Worm (Caenorhabditis elegans) whole organism, L3 larva: Measurements from ENCODE around the gene raga-1.

Experiments
- R02D3.7 ChIP-seq: fragments of 150-350 bp; optimal IDR thresholded peaks from 2 replicates; lab custom pipeline; 2014; ENCODE audit warnings: missing biosample characterization, missing genetic modification characterization
- aly-2 ChIP-seq: fragments of 150-350 bp; optimal IDR thresholded peaks from 2 replicates; lab custom pipeline; 2014; ENCODE audit warnings: missing biosample characterization, missing genetic modification characterization
- ceh-16 ChIP-seq: sonication (generic microtip); optimal IDR thresholded peaks from 2 replicates; lab custom pipeline; 2017; ENCODE audit warnings: missing biosample characterization, missing genetic modification characterization
- ceh-28 ChIP-seq: fragments of 150-350 bp; optimal IDR thresholded peaks from 2 replicates; lab custom pipeline; 2014; ENCODE audit warnings: missing biosample characterization, missing genetic modification reagents, missing genetic modification characterization
- ceh-82 ChIP-seq: fragments of 150-350 bp; optimal IDR thresholded peaks from 2 replicates; lab custom pipeline; 2014; ENCODE audit warnings: missing biosample characterization, missing genetic modification characterization
- ceh-9 ChIP-seq: sonication (generic microtip); optimal IDR thresholded peaks from 2 replicates; lab custom pipeline; 2018; ENCODE audit warnings: missing biosample characterization, missing genetic modification characterization
- egl-5 ChIP-seq: fragments of 150-350 bp; optimal IDR thresholded peaks from 2 replicates; lab custom pipeline; 2017; ENCODE audit warnings: missing biosample characterization, missing genetic modification reagents, missing genetic modification characterization, inconsistent platforms
- elt-1 ChIP-seq: fragments of 150-350 bp; optimal IDR thresholded peaks from 2 replicates; lab custom pipeline; 2014; ENCODE audit warnings: missing biosample characterization, missing genetic modification characterization
- elt-2 ChIP-seq: sonication (generic microtip); optimal IDR thresholded peaks from 2 replicates; lab custom pipeline; 2016; ENCODE audit warnings: missing genetic modification reagents, mild to moderate bottlenecking, missing genetic modification characterization, missing compliant biosample characterization
- elt-3 ChIP-seq, 3 experiments: fragments of 150-350 bp in 1 of 3; sonication (generic microtip) in 2 of 3; optimal IDR thresholded peaks; 2 replicates in 2 of 3; 4 replicates in 1 of 3; lab custom pipeline; 2014 to 2017; ENCODE audit warnings: missing biosample characterization in 3 of 3, missing genetic modification characterization in 3 of 3
- eor-1 ChIP-seq, 2 experiments: fragments of 150-350 bp; optimal IDR thresholded peaks; 2 replicates each; lab custom pipeline; 2014 to 2018; ENCODE audit warnings: missing biosample characterization in 2 of 2, missing genetic modification characterization in 2 of 2
- hmg-11 ChIP-seq: sonication (generic microtip); optimal IDR thresholded peaks from 2 replicates; lab custom pipeline; 2016; ENCODE audit warnings: missing genetic modification characterization, missing compliant biosample characterization
- jun-1 ChIP-seq: fragments of 150-350 bp; optimal IDR thresholded peaks from 2 replicates; lab custom pipeline; 2014; ENCODE audit warnings: missing biosample characterization, missing genetic modification reagents, missing genetic modification characterization
- lin-15B ChIP-seq: fragments of 150-350 bp; optimal IDR thresholded peaks from 2 replicates; lab custom pipeline; 2014; ENCODE audit warnings: missing biosample characterization, missing genetic modification characterization
- lin-39 ChIP-seq: fragments of 150-350 bp; optimal IDR thresholded peaks from 2 replicates; lab custom pipeline; 2018; ENCODE audit warnings: missing biosample characterization, missing genetic modification reagents, missing genetic modification characterization
- lsy-12 ChIP-seq: sonication (generic microtip); optimal IDR thresholded peaks from 2 replicates; lab custom pipeline; 2016; ENCODE audit warnings: mild to moderate bottlenecking, missing genetic modification characterization, missing compliant biosample characterization
- nfya-1 ChIP-seq: sonication (generic microtip); optimal IDR thresholded peaks from 2 replicates; lab custom pipeline; 2017; ENCODE audit warnings: missing genetic modification characterization, mild to moderate bottlenecking, missing compliant biosample characterization, antibody characterized with exemption, moderate library complexity; ENCODE audit not compliant: insufficient read depth
- nhr-11 ChIP-seq: fragments of 150-350 bp; optimal IDR thresholded peaks from 2 replicates; lab custom pipeline; 2014; ENCODE audit warnings: missing biosample characterization, missing genetic modification characterization
- nhr-12 ChIP-seq: fragments of 150-350 bp; optimal IDR thresholded peaks from 2 replicates; lab custom pipeline; 2014; ENCODE audit warnings: missing biosample characterization, missing genetic modification characterization
- nhr-23 ChIP-seq: fragments of 150-350 bp; optimal IDR thresholded peaks from 2 replicates; lab custom pipeline; 2014; ENCODE audit warnings: missing biosample characterization, missing genetic modification reagents, missing genetic modification characterization
- nhr-237 ChIP-seq: fragments of 150-350 bp; optimal IDR thresholded peaks from 2 replicates; lab custom pipeline; 2014; ENCODE audit warnings: missing biosample characterization, missing genetic modification characterization
- nhr-25 ChIP-seq: sonication (generic microtip); optimal IDR thresholded peaks from 2 replicates; lab custom pipeline; 2017; ENCODE audit warnings: missing biosample characterization, missing genetic modification characterization
- nhr-43 ChIP-seq: sonication (generic microtip); optimal IDR thresholded peaks from 2 replicates; lab custom pipeline; 2016; ENCODE audit warnings: mild to moderate bottlenecking, missing genetic modification characterization, missing compliant biosample characterization; ENCODE audit not compliant: poor library complexity, severe bottlenecking
- nhr-77 ChIP-seq: fragments of 150-350 bp; optimal IDR thresholded peaks from 2 replicates; lab custom pipeline; 2014; ENCODE audit warnings: missing biosample characterization, missing genetic modification characterization
- pha-4 ChIP-seq: fragments of 150-350 bp; optimal IDR thresholded peaks from 2 replicates; lab custom pipeline; 2014; ENCODE audit warnings: missing biosample characterization, missing genetic modification reagents, missing genetic modification characterization
- pqm-1 ChIP-seq: fragments of 150-350 bp; optimal IDR thresholded peaks from 2 replicates; lab custom pipeline; 2017; ENCODE audit warnings: missing biosample characterization, missing genetic modification characterization, inconsistent platforms
- skn-1 ChIP-seq: fragments of 150-350 bp; optimal IDR thresholded peaks from 2 replicates; lab custom pipeline; 2014; ENCODE audit warnings: missing biosample characterization, missing genetic modification characterization
- snpc-4 ChIP-seq: fragments of 150-350 bp; optimal IDR thresholded peaks from 2 replicates; lab custom pipeline; 2014; ENCODE audit warnings: missing biosample characterization, missing genetic modification characterization
- tbx-2 ChIP-seq: sonication (generic microtip); optimal IDR thresholded peaks from 2 replicates; lab custom pipeline; 2016; ENCODE audit warnings: mild to moderate bottlenecking, missing genetic modification characterization, missing compliant biosample characterization
- unc-39 ChIP-seq: sonication (generic microtip); optimal IDR thresholded peaks from 4 replicates; lab custom pipeline; 2017; ENCODE audit warnings: missing biosample characterization, missing genetic modification characterization
- zag-1 ChIP-seq: fragments of 150-350 bp; optimal IDR thresholded peaks from 2 replicates; lab custom pipeline; 2014; ENCODE audit warnings: missing biosample characterization, missing genetic modification characterization
- ztf-11 ChIP-seq: fragments of 150-350 bp; optimal IDR thresholded peaks from 2 replicates; lab custom pipeline; 2014; ENCODE audit warnings: missing biosample characterization, missing genetic modification characterization

Gene raga-1

ce11 chrII:11290109-11290784 lies 10.9 kb upstream of the raga-1 start, which contains the start of gene C47G2.3:
TSS of gene C47G2.3 (minus strand) at chrII:11290159.
- no peak for TF ChIP-seq R02D3.7 (tag; lab: Kevin White, UChicago)
- TF ChIP-seq zag-1 (tag; lab: Kevin White, UChicago): no peak
- TF ChIP-seq skn-1 (tag; lab: Kevin White, UChicago): peak; percentile 52
- TF ChIP-seq lin-15B (tag; lab: Kevin White, UChicago): peak; percentile 36
- peak; percentile 80 for TF ChIP-seq nhr-43 (tag; lab: Kevin White, UChicago)
- no peak for TF ChIP-seq ztf-11 (tag; lab: Kevin White, UChicago)
- peak; percentile 29 for TF ChIP-seq elt-2
- peak; percentile 67 for TF ChIP-seq lsy-12 (tag; lab: Kevin White, UChicago)
- peak; percentile 70 for TF ChIP-seq nhr-23 (tag; lab: Kevin White, UChicago)
- TF ChIP-seq nfya-1: peak; percentile 39
- no peak for TF ChIP-seq elt-3 (tag; optimal IDR thresholded peaks at IDR 0.05; lab: Kevin White, UChicago)
- peak; percentile 43 for TF ChIP-seq pqm-1 (tag; lab: Kevin White, UChicago)
- no peak for TF ChIP-seq tbx-2 (tag; lab: Kevin White, UChicago)
- no peak for TF ChIP-seq lin-39
- TF ChIP-seq ceh-9 (tag; lab: Kevin White, UChicago): no peak
- no peak for TF ChIP-seq unc-39 (tag; lab: Kevin White, UChicago)
- TF ChIP-seq nhr-12 (tag; lab: Kevin White, UChicago): no peak
- TF ChIP-seq jun-1: no peak
- no peak for TF ChIP-seq ceh-82 (tag; lab: Kevin White, UChicago)
- TF ChIP-seq nhr-11 (tag; lab: Kevin White, UChicago): no peak
- TF ChIP-seq aly-2 (tag; lab: Kevin White, UChicago): no peak
- TF ChIP-seq pha-4 (tag; lab: Kevin White, UChicago): peak; percentile 29

ce11 chrII:11293433-11293832 lies 7.7 kb upstream of the raga-1 start, which contains the start of gene C47G2.4:
TSS of gene C47G2.4 (minus strand) at chrII:11293606.
- peak; percentile 80 for TF ChIP-seq nhr-23 (tag; lab: Kevin White, UChicago)
- TF ChIP-seq nfya-1: peak; percentile 65
- peak; percentile 29 for TF ChIP-seq elt-2
- peak; percentile 42 for TF ChIP-seq elt-1 (tag; lab: Kevin White, UChicago)
- peak; percentile 49 for TF ChIP-seq ceh-28 (tag; lab: Kevin White, UChicago)
- peak; percentile 43 for TF ChIP-seq lin-39
- peak; percentile 53 for TF ChIP-seq nhr-43 (tag; lab: Kevin White, UChicago)
- peak; percentile 69 for TF ChIP-seq pha-4 (tag; lab: Kevin White, UChicago)
- no peak for TF ChIP-seq nhr-237 (tag; lab: Kevin White, UChicago)
- TF ChIP-seq nhr-11 (tag; lab: Kevin White, UChicago): no peak
- TF ChIP-seq ceh-16: no peak
- peak; percentile 39 for TF ChIP-seq hmg-11 (tag; lab: Kevin White, UChicago)
- TF ChIP-seq pqm-1 (tag; lab: Kevin White, UChicago): peak; percentile 17
- TF ChIP-seq nhr-25 (tag; lab: Kevin White, UChicago): peak; percentile 72
- peak; percentile 39 for TF ChIP-seq R02D3.7 (tag; lab: Kevin White, UChicago)
- TF ChIP-seq lin-15B (tag; lab: Kevin White, UChicago): peak; percentile 83
- peak; percentile 84 for TF ChIP-seq snpc-4 (tag; lab: Kevin White, UChicago)
- TF ChIP-seq egl-5 (tag; lab: Kevin White, UChicago): no peak

- TF ChIP-seq eor-1 (tag; optimal IDR thresholded peaks at IDR 0.05; lab: Kevin White, UChicago) (no peak), nhr-77 (no peak), elt-2 (peak; percentile 6), hmg-11 (tag; lab: Kevin White, UChicago) (peak; percentile 35), nhr-43 (tag; lab: Kevin White, UChicago) (no peak), pha-4 (tag; lab: Kevin White, UChicago) (peak; percentile 3)
Measured at ce11 chrII:11297217-11297738, 3.9 kb upstream of the raga-1 start, which contains the start of gene saps-1. TSS of gene saps-1 (plus strand) at chrII:11297688.

ce11 chrII:11302591-11302990 lies 1.4 kb downstream of the raga-1 start, which contains the start of gene samp-1:
TSS of gene samp-1 (plus strand) at chrII:11302891.
- no peak for TF ChIP-seq elt-2
- no peak for TF ChIP-seq nhr-43 (tag; lab: Kevin White, UChicago)
